Fruit fly (Drosophila melanogaster): ENCODE results near the gene Golgin104.

The Golgin104 gene

dm6 chr3L:16328207-16328891, 23.4 kb downstream of the Golgin104 start, which contains the start of gene CG13058 (continued):
- TF ChIP-seq prd (optimal IDR thresholded peaks at IDR 0.05) (no peak), prd (GFP tag; IDR thresholded peaks at IDR 0.05) (no peak; the same call in 2 of the 3 replicates), CG30403 (GFP tag; optimal IDR thresholded peaks at IDR 0.05) (peak; percentile 61), CG6765 (GFP tag; optimal IDR thresholded peaks at IDR 0.05) (no peak), Med (GFP tag) (peak; percentile 54), insv (GFP tag; optimal IDR thresholded peaks at IDR 0.05) (no peak), CG6689 (GFP tag; IDR thresholded peaks at IDR 0.05) (peak; percentile 40; the same call in 1 of the 2 replicates), CG1024 (GFP tag; IDR thresholded peaks at IDR 0.05) (peak; percentile 59), CG18476 (GFP tag; optimal IDR thresholded peaks at IDR 0.05) (peak; percentile 14), run (tag; optimal IDR thresholded peaks at IDR 0.05) (peak; percentile 32), CG12744 (GFP tag; optimal IDR thresholded peaks at IDR 0.05) (no peak), Jarid2 (GFP tag; optimal IDR thresholded peaks at IDR 0.05) (no peak), CG4617 (GFP tag; optimal IDR thresholded peaks at IDR 0.05; ENCODE audit: borderline replicate concordance) (no peak), Hsf (GFP tag; optimal IDR thresholded peaks at IDR 0.05) (peak; percentile 57), CG9876 (GFP tag; optimal IDR thresholded peaks at IDR 0.05) (no peak), inv (GFP tag; IDR thresholded peaks at IDR 0.05; ENCODE audit: partially characterized antibody) (no peak), CG10431 (GFP tag; optimal IDR thresholded peaks at IDR 0.05) (no peak), Stat92E (GFP tag; optimal IDR thresholded peaks at IDR 0.05) (no peak), ttk (GFP tag; IDR thresholded peaks at IDR 0.05) (peak; percentile 44), pan (optimal IDR thresholded peaks at IDR 0.05) (no peak), pan (GFP tag; optimal IDR thresholded peaks at IDR 0.05 in 1 of 2, IDR thresholded peaks at IDR 0.05 in 1 of 2) (no peak), HLH4C (GFP tag; IDR thresholded peaks at IDR 0.05; ENCODE audit: partially characterized antibody) (no peak), CG6683 (GFP tag; optimal IDR thresholded peaks at IDR 0.05) (no peak), CG11723 (GFP tag; optimal IDR thresholded peaks at IDR 0.05) (peak; percentile 24), CG8765 (GFP tag; IDR thresholded peaks at IDR 0.05) (no peak), sr (GFP tag; IDR thresholded peaks at IDR 0.05) (no peak), oc (tag; optimal IDR thresholded peaks at IDR 0.05) (no peak), peb (GFP tag; IDR thresholded peaks at IDR 0.05) (no peak), ab (GFP tag; optimal IDR thresholded peaks at IDR 0.05) (no peak), CG10654 (GFP tag; optimal IDR thresholded peaks at IDR 0.05) (no peak), CG17802 (tag; optimal IDR thresholded peaks at IDR 0.05) (no peak), ewg (GFP tag; optimal IDR thresholded peaks at IDR 0.05) (peak; percentile 3), da (GFP tag; optimal IDR thresholded peaks at IDR 0.05) (no peak), Myb (GFP tag; optimal IDR thresholded peaks at IDR 0.05) (peak; percentile 16), Hey (tag; optimal IDR thresholded peaks at IDR 0.05) (no peak), CG15479 (GFP tag; optimal IDR thresholded peaks at IDR 0.05) (no peak), CkIIα-i1 (GFP tag; IDR thresholded peaks at IDR 0.05) (no peak), Vsx1 (GFP tag; optimal IDR thresholded peaks at IDR 0.05) (peak; percentile 16), Fer1 (GFP tag; optimal IDR thresholded peaks at IDR 0.05) (peak; percentile 84), chm (GFP tag; IDR thresholded peaks at IDR 0.05) (no peak; the same call in 1 of the 2 replicates), phol (tag; optimal IDR thresholded peaks at IDR 0.05) (no peak), chn (GFP tag; optimal IDR thresholded peaks at IDR 0.05) (peak; percentile 46), dimm (GFP tag; IDR thresholded peaks at IDR 0.05) (peak; percentile 23; the same call in 1 of the 2 replicates), CG10147 (GFP tag; optimal IDR thresholded peaks at IDR 0.05) (peak; percentile 60), Dll (GFP tag; IDR thresholded peaks at IDR 0.05; ENCODE audit: partially characterized antibody) (no peak), CG18599 (GFP tag; optimal IDR thresholded peaks at IDR 0.05) (peak; percentile 78), CG4854 (GFP tag; optimal IDR thresholded peaks at IDR 0.05) (no peak), CG17568 (GFP tag; optimal IDR thresholded peaks at IDR 0.05) (no peak), mam (GFP tag; optimal IDR thresholded peaks at IDR 0.05) (no peak), sens-2 (GFP tag; IDR thresholded peaks at IDR 0.05) (peak; percentile 52)
